Worm (Caenorhabditis elegans) whole organism, early embryonic: ENCODE results near the gene F11G11.13.

Experiments used
- B0310.2 ChIP-seq: sonication (generic microtip); optimal IDR thresholded peaks from 2 replicates; lab custom pipeline; 2016; ENCODE audit warnings: mild to moderate bottlenecking, missing genetic modification characterization, missing compliant biosample characterization
- F13C5.2 ChIP-seq: sonication (generic microtip); optimal IDR thresholded peaks from 2 replicates; lab custom pipeline; 2017; ENCODE audit warnings: mild to moderate bottlenecking, missing genetic modification characterization, inconsistent platforms, missing compliant biosample characterization
- aly-1 ChIP-seq: sonication (generic microtip); optimal IDR thresholded peaks from 2 replicates; lab custom pipeline; 2016; ENCODE audit warnings: missing genetic modification characterization, missing compliant biosample characterization
- ama-1 ChIP-seq: fragments of 150-350 bp; optimal IDR thresholded peaks from 2 replicates; lab custom pipeline; 2014
- ceh-13 ChIP-seq: fragments of 200-800 bp; sonication (Bioruptor generic); optimal IDR thresholded peaks from 2 replicates; lab custom pipeline; 2018; ENCODE audit warnings: mild to moderate bottlenecking, missing genetic modification characterization, missing compliant biosample characterization
- ceh-36 ChIP-seq: sonication (generic microtip); optimal IDR thresholded peaks from 2 replicates; lab custom pipeline; 2016; ENCODE audit warnings: missing genetic modification characterization, inconsistent platforms, missing compliant biosample characterization
- ets-7 ChIP-seq: sonication (generic microtip); optimal IDR thresholded peaks from 2 replicates; lab custom pipeline; 2016; ENCODE audit warnings: missing genotype, missing genetic modification characterization, missing compliant biosample characterization
- flt-1 ChIP-seq: fragments of 200-800 bp; sonication (Bioruptor generic); IDR thresholded peaks from 2 replicates; pipeline ENCODE4 v1.3.6; 2022; ENCODE audit warnings: missing genetic modification characterization, missing compliant biosample characterization
- hnd-1 ChIP-seq: sonication (generic microtip); optimal IDR thresholded peaks from 2 replicates; lab custom pipeline; 2016; ENCODE audit warnings: missing genetic modification characterization, missing compliant biosample characterization
- pes-1 ChIP-seq: fragments of 200-800 bp; sonication (Bioruptor generic); IDR thresholded peaks from 2 replicates; pipeline ENCODE4 v1.3.6; 2022; ENCODE audit warnings: missing genetic modification reagents, missing genetic modification characterization, missing compliant biosample characterization
- scrt-1 ChIP-seq: fragments of 200-800 bp; sonication (Bioruptor generic); IDR thresholded peaks from 2 replicates; pipeline ENCODE4 v1.3.6; 2022; ENCODE audit warnings: missing genetic modification characterization, missing compliant biosample characterization
- sea-1 ChIP-seq: fragments of 200-800 bp; sonication (Bioruptor generic); conservative IDR thresholded peaks from 2 replicates; pipeline ENCODE4 v1.3.6; 2022; ENCODE audit warnings: missing genetic modification characterization, missing compliant biosample characterization
- tbx-37 ChIP-seq: fragments of 200-800 bp; sonication (Bioruptor generic); conservative IDR thresholded peaks from 2 replicates; pipeline ENCODE4 v1.3.6; 2022; ENCODE audit warnings: missing genetic modification reagents, missing genetic modification characterization, missing compliant biosample characterization
- tra-4 ChIP-seq: sonication (generic microtip); optimal IDR thresholded peaks from 2 replicates; lab custom pipeline; 2017; ENCODE audit warnings: missing genetic modification characterization, missing compliant biosample characterization

DNA sequence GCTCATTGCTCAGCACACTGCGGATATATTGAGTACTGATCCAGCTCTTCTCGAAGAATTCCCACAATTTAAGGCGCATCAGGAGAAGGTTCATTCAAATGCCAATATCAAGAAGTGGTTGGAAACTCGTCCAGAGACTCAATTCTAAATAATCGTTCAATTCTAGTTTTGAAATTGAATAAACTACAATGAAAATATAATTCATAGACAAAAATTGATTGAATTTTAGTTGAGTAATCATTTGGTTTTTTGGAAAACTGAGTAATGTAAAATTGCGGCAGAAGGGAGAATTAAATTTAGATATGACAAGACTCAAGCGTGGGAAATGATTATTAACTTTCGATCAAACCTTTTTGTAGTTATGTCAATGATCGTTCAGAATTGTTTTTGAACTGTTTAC, 8.4 kb upstream of the F11G11.13 start:
- TF ChIP-seq ama-1 (lab: Kevin White, UChicago) (no peak), aly-1 (no peak), sea-1 (GFP tag; lab: Robert Waterston, UW) (no peak), pes-1 (GFP tag; lab: Robert Waterston, UW) (no peak), flt-1 (no peak), ceh-13 (GFP tag; lab: Kevin White, UChicago) (no peak), ceh-36 (tag; lab: Kevin White, UChicago) (no peak), tra-4 (tag; lab: Kevin White, UChicago) (no peak), hnd-1 (tag; lab: Kevin White, UChicago) (no peak), F13C5.2 (no peak), ets-7 (tag; lab: Kevin White, UChicago) (no peak), B0310.2 (no peak), scrt-1 (GFP tag; lab: Robert Waterston, UW) (no peak), tbx-37 (GFP tag; lab: Robert Waterston, UW) (no peak)
